Worm (Caenorhabditis elegans): ENCODE measurements around the gene C15H9.11.

ce11 chrX:6100395-6101099 is 2.6 kb downstream of the C15H9.11 start:
- TF ChIP-seq rnt-1 (tag; optimal IDR thresholded peaks at IDR 0.05) (no peak), pax-1 (tag; optimal IDR thresholded peaks at IDR 0.05) (no peak), pat-9 (tag; optimal IDR thresholded peaks at IDR 0.05) (no peak), tbx-2 (tag; optimal IDR thresholded peaks at IDR 0.05) (no peak), unc-55 (GFP tag; optimal IDR thresholded peaks at IDR 0.05) (no peak), che-1 (tag; optimal IDR thresholded peaks at IDR 0.05) (no peak), gmeb-2 (tag; optimal IDR thresholded peaks at IDR 0.05) (no peak), sox-4 (tag; optimal IDR thresholded peaks at IDR 0.05) (no peak), unc-42 (tag; optimal IDR thresholded peaks at IDR 0.05) (no peak), elt-2 (tag; optimal IDR thresholded peaks at IDR 0.05) (no peak), ceh-24 (tag; optimal IDR thresholded peaks at IDR 0.05) (no peak)
